Worm (Caenorhabditis elegans) whole organism, L4 larva: ENCODE measurements around the gene R08C7.8.
A peak's percentile ranks its signal among the peaks of the same experiment; 100 is the strongest.

ENCODE experiments used
- F26F4.8 ChIP-seq: fragments of 200-800 bp; sonication (Bioruptor generic); conservative IDR thresholded peaks from 2 replicates; pipeline ENCODE4 v1.3.6; 2022; ENCODE audit warnings: missing genetic modification characterization, missing compliant biosample characterization
- F37D6.2 ChIP-seq: sonication (generic microtip); optimal IDR thresholded peaks from 2 replicates; lab custom pipeline; 2016; ENCODE audit warnings: mild to moderate bottlenecking, missing genetic modification characterization, missing compliant biosample characterization
- F44E2.7 ChIP-seq: fragments of 200-800 bp; sonication (Bioruptor generic); IDR thresholded peaks from 2 replicates; pipeline ENCODE4 v2.1.2; 2022; ENCODE audit warnings: missing genetic modification characterization, missing compliant biosample characterization
- T20F7.1 ChIP-seq: fragments of 200-800 bp; sonication (Bioruptor generic); optimal IDR thresholded peaks from 2 replicates; lab custom pipeline; 2018; ENCODE audit warnings: mild to moderate bottlenecking, missing genetic modification characterization, missing compliant biosample characterization
- aha-1 ChIP-seq: fragments of 150-350 bp; peaks from one replicate; lab custom pipeline; 2014; ENCODE audit warnings: missing biosample characterization, missing genetic modification characterization
- arid-1 ChIP-seq: fragments of 200-800 bp; sonication (Bioruptor generic); conservative IDR thresholded peaks from 2 replicates; pipeline ENCODE4 v1.3.6; 2022; ENCODE audit warnings: missing genetic modification reagents, missing genetic modification characterization, missing compliant biosample characterization
- ceh-20 ChIP-seq: fragments of 200-800 bp; sonication (Bioruptor generic); IDR thresholded peaks from 2 replicates; pipeline ENCODE4 v1.3.6; 2022; ENCODE audit warnings: missing genetic modification reagents, missing genetic modification characterization, missing compliant biosample characterization
- ceh-44 ChIP-seq: fragments of 200-800 bp; sonication (Bioruptor generic); IDR thresholded peaks from 2 replicates; pipeline ENCODE4 v1.3.6; 2022; ENCODE audit warnings: missing genetic modification reagents, missing genetic modification characterization, missing compliant biosample characterization
- ceh-62 ChIP-seq: sonication (generic microtip); optimal IDR thresholded peaks from 2 replicates; lab custom pipeline; 2017; ENCODE audit warnings: missing biosample characterization, missing genetic modification characterization
- cey-2 ChIP-seq: sonication (generic microtip); optimal IDR thresholded peaks from 3 replicates; lab custom pipeline; 2017; ENCODE audit warnings: missing genetic modification characterization, mild to moderate bottlenecking, missing compliant biosample characterization, antibody characterized with exemption, borderline replicate concordance; ENCODE audit not compliant: insufficient read depth
- daf-12 ChIP-seq: fragments of 150-350 bp; optimal IDR thresholded peaks from 2 replicates; lab custom pipeline; 2014; ENCODE audit warnings: missing biosample characterization, missing genetic modification reagents, missing genetic modification characterization
- daf-16 ChIP-seq, 3 experiments: sonication (generic microtip); optimal IDR thresholded peaks; 2 replicates each; lab custom pipeline; 2016 to 2017; ENCODE audit warnings: missing genetic modification characterization in 3 of 3, missing genetic modification reagents in 3 of 3, mild to moderate bottlenecking in 2 of 3, missing compliant biosample characterization in 2 of 3, missing biosample characterization in 1 of 3, moderate library complexity in 1 of 3
- dmd-6 ChIP-seq: fragments of 200-800 bp; sonication (Bioruptor generic); IDR thresholded peaks from 2 replicates; pipeline ENCODE4 v1.3.6; 2022; ENCODE audit warnings: missing genetic modification reagents, missing genetic modification characterization, missing compliant biosample characterization
- dmd-9 ChIP-seq: fragments of 200-800 bp; sonication (Bioruptor generic); IDR thresholded peaks from 2 replicates; pipeline ENCODE4 v1.3.6; 2022; ENCODE audit warnings: missing genetic modification reagents, missing genetic modification characterization, missing compliant biosample characterization
- dpl-1 ChIP-seq: fragments of 150-350 bp; optimal IDR thresholded peaks from 2 replicates; lab custom pipeline; 2014; ENCODE audit warnings: missing biosample characterization, missing genetic modification reagents, missing genetic modification characterization
- dve-1 ChIP-seq: sonication (generic microtip); optimal IDR thresholded peaks from 2 replicates; lab custom pipeline; 2017; ENCODE audit warnings: antibody characterized with exemption, mild to moderate bottlenecking, missing genetic modification characterization, missing compliant biosample characterization; ENCODE audit not compliant: insufficient read depth
- fos-1 ChIP-seq: fragments of 150-350 bp; optimal IDR thresholded peaks from 2 replicates; lab custom pipeline; 2014; ENCODE audit warnings: missing biosample characterization, missing genetic modification characterization
- hlh-30 ChIP-seq: sonication (generic microtip); optimal IDR thresholded peaks from 2 replicates; lab custom pipeline; 2017; ENCODE audit warnings: antibody characterized with exemption, mild to moderate bottlenecking, missing genetic modification characterization, missing compliant biosample characterization; ENCODE audit not compliant: insufficient read depth
- hmg-1.1 ChIP-seq: fragments of 200-800 bp; sonication (Bioruptor generic); IDR thresholded peaks from 2 replicates; pipeline ENCODE4 v1.3.6; 2022; ENCODE audit warnings: missing genetic modification reagents, missing genetic modification characterization, missing compliant biosample characterization
- lin-1 ChIP-seq: fragments of 200-800 bp; sonication (Bioruptor generic); IDR thresholded peaks from 2 replicates; pipeline ENCODE4 v1.3.6; 2022; ENCODE audit warnings: missing genetic modification reagents, missing genetic modification characterization, missing compliant biosample characterization
- lin-15B ChIP-seq: fragments of 150-350 bp; sonication (generic microtip); optimal IDR thresholded peaks from 3 replicates; lab custom pipeline; 2014; ENCODE audit warnings: missing biosample characterization, missing genetic modification characterization
- lin-29 ChIP-seq: fragments of 200-800 bp; sonication (Bioruptor generic); IDR thresholded peaks from 2 replicates; pipeline ENCODE4 v1.3.6; 2022; ENCODE audit warnings: missing genetic modification reagents, missing genetic modification characterization, missing compliant biosample characterization
- lin-38 ChIP-seq: fragments of 200-800 bp; sonication (Bioruptor generic); IDR thresholded peaks from 2 replicates; pipeline ENCODE4 v1.3.6; 2022; ENCODE audit warnings: missing genetic modification reagents, missing genetic modification characterization, missing compliant biosample characterization
- lin-39 ChIP-seq: fragments of 150-350 bp; optimal IDR thresholded peaks from 2 replicates; lab custom pipeline; 2014; ENCODE audit warnings: missing biosample characterization, missing genetic modification reagents, missing genetic modification characterization
- lsy-2 ChIP-seq, 2 experiments: fragments of 150-350 bp in 1 of 2; sonication (generic microtip) in 1 of 2; optimal IDR thresholded peaks; 2 replicates each; lab custom pipeline; 2014 to 2017; ENCODE audit warnings: missing biosample characterization in 2 of 2, missing genetic modification characterization in 2 of 2
- mdl-1 ChIP-seq, 2 experiments: fragments of 150-350 bp in 1 of 2; sonication (generic microtip) in 1 of 2; optimal IDR thresholded peaks; 2 replicates each; lab custom pipeline; 2014 to 2017; ENCODE audit warnings: missing biosample characterization in 2 of 2, missing genetic modification characterization in 2 of 2
- mes-2 ChIP-seq: sonication (generic microtip); optimal IDR thresholded peaks from 2 replicates; lab custom pipeline; 2016; ENCODE audit warnings: missing genotype, mild to moderate bottlenecking, missing genetic modification characterization, missing compliant biosample characterization; ENCODE audit not compliant: poor library complexity, severe bottlenecking
- nhr-25 ChIP-seq: sonication (generic microtip); optimal IDR thresholded peaks from 2 replicates; lab custom pipeline; 2017; ENCODE audit warnings: missing genetic modification characterization, mild to moderate bottlenecking, missing compliant biosample characterization, antibody characterized with exemption, moderate library complexity, borderline replicate concordance; ENCODE audit not compliant: insufficient read depth
- nhr-28 ChIP-seq: fragments of 150-350 bp; optimal IDR thresholded peaks from 2 replicates; lab custom pipeline; 2014; ENCODE audit warnings: missing biosample characterization, missing genetic modification characterization
- nhr-42 ChIP-seq: fragments of 200-800 bp; sonication (Bioruptor generic); IDR thresholded peaks from 2 replicates; pipeline ENCODE4 v1.3.6; 2022; ENCODE audit warnings: missing genetic modification characterization, missing compliant biosample characterization
- nhr-48 ChIP-seq: sonication (generic microtip); optimal IDR thresholded peaks from 2 replicates; lab custom pipeline; 2016; ENCODE audit warnings: mild to moderate bottlenecking, missing genetic modification characterization, missing compliant biosample characterization
- nhr-77 ChIP-seq: fragments of 150-350 bp; optimal IDR thresholded peaks from 2 replicates; lab custom pipeline; 2014; ENCODE audit warnings: missing biosample characterization, missing genetic modification characterization
- pqm-1 ChIP-seq: sonication (generic microtip); optimal IDR thresholded peaks from 2 replicates; lab custom pipeline; 2017; ENCODE audit warnings: missing biosample characterization, missing genetic modification characterization
- saeg-2 ChIP-seq: fragments of 200-800 bp; sonication (Bioruptor generic); IDR thresholded peaks from 2 replicates; pipeline ENCODE4 v1.3.6; 2022; ENCODE audit warnings: missing genetic modification reagents, missing genetic modification characterization, missing compliant biosample characterization
- sdz-12 ChIP-seq: fragments of 200-800 bp; sonication (Bioruptor generic); optimal IDR thresholded peaks from 2 replicates; lab custom pipeline; 2018; ENCODE audit warnings: mild to moderate bottlenecking, missing genetic modification characterization, missing compliant biosample characterization
- set-16 ChIP-seq: fragments of 200-800 bp; sonication (Bioruptor generic); IDR thresholded peaks from 2 replicates; pipeline ENCODE4 v1.3.6; 2022; ENCODE audit warnings: missing genetic modification reagents, missing genetic modification characterization, missing compliant biosample characterization
- skn-1 ChIP-seq: fragments of 150-350 bp; optimal IDR thresholded peaks from 2 replicates; lab custom pipeline; 2014; ENCODE audit warnings: missing biosample characterization, missing genetic modification characterization
- tag-97 ChIP-seq: fragments of 200-800 bp; sonication (Bioruptor generic); IDR thresholded peaks from 2 replicates; pipeline ENCODE4 v1.3.6; 2022; ENCODE audit warnings: missing genetic modification characterization, missing compliant biosample characterization
- unc-39 ChIP-seq: sonication (generic microtip); optimal IDR thresholded peaks from 2 replicates; lab custom pipeline; 2017; ENCODE audit warnings: missing biosample characterization, missing genetic modification characterization
- unc-62 ChIP-seq, 3 experiments: fragments of 150-350 bp in 1 of 3; sonication (generic microtip); optimal IDR thresholded peaks in 2 of 3; peaks in 1 of 3; 1 replicate in 1 of 3; 2 replicates in 2 of 3; lab custom pipeline; 2014 to 2017; ENCODE audit warnings: missing biosample characterization in 3 of 3, missing genetic modification characterization in 3 of 3, missing genetic modification reagents in 3 of 3, missing genotype in 1 of 3
- zag-1 ChIP-seq: fragments of 150-350 bp; optimal IDR thresholded peaks from 2 replicates; lab custom pipeline; 2014; ENCODE audit warnings: missing biosample characterization, missing genetic modification characterization
- zfp-2 ChIP-seq: sonication (generic microtip); optimal IDR thresholded peaks from 2 replicates; lab custom pipeline; 2016; ENCODE audit warnings: mild to moderate bottlenecking, missing genetic modification characterization, missing compliant biosample characterization
- ztf-11 ChIP-seq: fragments of 150-350 bp; optimal IDR thresholded peaks from 2 replicates; lab custom pipeline; 2014; ENCODE audit warnings: missing biosample characterization, missing genetic modification characterization

Gene R08C7.8

DNA sequence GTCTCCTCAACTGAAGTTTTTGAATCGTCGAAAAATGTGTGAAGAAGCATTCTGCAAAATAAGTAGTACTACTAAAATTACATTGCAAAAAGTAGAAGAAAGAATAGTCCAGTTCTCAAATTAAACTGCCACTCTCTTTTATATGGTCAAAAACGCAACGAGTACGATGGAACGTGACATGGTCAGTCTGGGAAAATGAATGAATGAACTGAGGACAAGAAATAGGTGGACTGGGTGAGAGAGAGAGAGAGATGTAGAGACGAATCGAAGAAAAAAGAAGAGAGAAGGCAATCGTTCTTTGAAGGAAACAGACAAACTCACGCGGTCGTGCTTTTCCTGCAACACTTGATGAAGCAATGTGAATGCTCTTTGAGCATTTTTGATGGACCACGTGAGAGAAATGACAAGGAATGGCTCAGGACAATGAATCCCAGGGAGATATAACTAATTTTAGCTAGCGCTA, 42.7 kb upstream of the R08C7.8 start, which contains the start of gene M01H9.3 (continued):
- peak; percentile 20 for TF ChIP-seq nhr-77 (tag; lab: Kevin White, UChicago)
- TF ChIP-seq arid-1, result no peak
- TF ChIP-seq ceh-44, result no peak
- 0 out of 2 replicates have a peak, but pooled peaks have one; percentile 11 for TF ChIP-seq lin-1 (GFP tag; lab: Robert Waterston, UW)
- TF ChIP-seq dmd-6 (GFP tag; lab: Robert Waterston, UW), result peak; percentile 87
- no peak for TF ChIP-seq F26F4.8
- TF ChIP-seq F44E2.7, result no peak
- no peak for TF ChIP-seq skn-1 (tag; lab: Kevin White, UChicago)
- no peak for TF ChIP-seq nhr-42 (GFP tag; lab: Robert Waterston, UW)
- TF ChIP-seq ceh-62, result no peak
- TF ChIP-seq zag-1 (tag; lab: Kevin White, UChicago), result no peak
- TF ChIP-seq nhr-28 (tag; lab: Kevin White, UChicago), result peak; percentile 74
- no peak for TF ChIP-seq ztf-11 (tag; lab: Kevin White, UChicago)
- TF ChIP-seq set-16 (GFP tag; lab: Robert Waterston, UW), result no peak
- peak; percentile 31 to 95 for TF ChIP-seq mdl-1 (tag; optimal IDR thresholded peaks at IDR 0.05; lab: Kevin White, UChicago)
- TF ChIP-seq mes-2, result peak; percentile 42
- TF ChIP-seq lin-39 (tag; lab: Kevin White, UChicago), result no peak
- no peak for TF ChIP-seq lin-29 (GFP tag; lab: Robert Waterston, UW)
- peak; percentile 66 for TF ChIP-seq nhr-48
- no peak for TF ChIP-seq zfp-2 (tag; lab: Kevin White, UChicago)
- peak; percentile 26 for TF ChIP-seq T20F7.1 (GFP tag; lab: Kevin White, UChicago)
- TF ChIP-seq saeg-2 (GFP tag; lab: Robert Waterston, UW), result no peak
- no peak for TF ChIP-seq unc-39 (tag; lab: Kevin White, UChicago)
- no peak for TF ChIP-seq pqm-1 (tag; lab: Kevin White, UChicago)
- no peak for TF ChIP-seq daf-12 (tag; lab: Kevin White, UChicago)
- peak; percentile 95 for TF ChIP-seq hlh-30 (tag; lab: Kevin White, UChicago)
- no peak for TF ChIP-seq F37D6.2 (tag; lab: Kevin White, UChicago)
- TF ChIP-seq lin-38 (GFP tag; lab: Robert Waterston, UW), result no peak
- no peak for TF ChIP-seq tag-97 (GFP tag; lab: Robert Waterston, UW)
- peak in 1 of 2 experiments; percentile 87 for TF ChIP-seq unc-62 (GFP tag; optimal IDR thresholded peaks at IDR 0.05 in 1 of 2; lab: Kevin White, UChicago)
- no peak for TF ChIP-seq unc-62 (tag; optimal IDR thresholded peaks at IDR 0.05; lab: Kevin White, UChicago)
- TF ChIP-seq lsy-2 (tag; optimal IDR thresholded peaks at IDR 0.05; lab: Kevin White, UChicago), result peak in 1 of 2 experiments; percentile 67
- peak; percentile 70 for TF ChIP-seq ceh-20
- no peak for TF ChIP-seq daf-16 (GFP tag; optimal IDR thresholded peaks at IDR 0.05; lab: Kevin White, UChicago)
- TF ChIP-seq daf-16 (tag; optimal IDR thresholded peaks at IDR 0.05; lab: Kevin White, UChicago), result peak; percentile 44
- no peak for TF ChIP-seq sdz-12
- TF ChIP-seq hmg-1.1 (GFP tag; lab: Robert Waterston, UW), result no peak
- TF ChIP-seq dpl-1 (GFP tag; lab: Kevin White, UChicago), result peak; percentile 11
- TF ChIP-seq dmd-9 (GFP tag; lab: Robert Waterston, UW), result no peak
- peak; percentile 95 for TF ChIP-seq aha-1 (tag; lab: Kevin White, UChicago)
- no peak for TF ChIP-seq lin-15B (tag; lab: Kevin White, UChicago)
- TF ChIP-seq dve-1 (tag; lab: Kevin White, UChicago), result peak; percentile 74
- peak; percentile 44 for TF ChIP-seq nhr-25 (tag; lab: Kevin White, UChicago)
- TF ChIP-seq cey-2 (tag; lab: Kevin White, UChicago), result no peak
- TF ChIP-seq fos-1 (tag; lab: Kevin White, UChicago), result no peak
